Worm (Caenorhabditis elegans) whole organism, young adult: ENCODE results near the gene plc-2.
"Not testable (repeated sequence)": the region's sequence is repeated elsewhere in the genome, so short reads cannot be mapped to it uniquely, and the experiment has no call there.

ENCODE experiments used
- attf-5 ChIP-seq: fragments of 200-800 bp; sonication (Bioruptor generic); optimal IDR thresholded peaks from 2 replicates; lab custom pipeline; 2018; ENCODE audit warnings: mild to moderate bottlenecking, missing genetic modification characterization, missing compliant biosample characterization
- ceh-58 ChIP-seq: fragments of 200-800 bp; sonication (Bioruptor generic); IDR thresholded peaks from 2 replicates; pipeline ENCODE4 v1.3.6; 2022; ENCODE audit warnings: missing genetic modification characterization, missing compliant biosample characterization
- ceh-79 ChIP-seq: sonication (generic microtip); optimal IDR thresholded peaks from 2 replicates; lab custom pipeline; 2017; ENCODE audit warnings: mild to moderate bottlenecking, missing genetic modification characterization, missing compliant biosample characterization
- lin-40 ChIP-seq: sonication (generic microtip); optimal IDR thresholded peaks from 2 replicates; lab custom pipeline; 2016; ENCODE audit warnings: missing genetic modification characterization, mild to moderate bottlenecking, missing compliant biosample characterization, missing genotype, missing genetic modification reagents
- nhr-90 ChIP-seq: sonication (generic microtip); optimal IDR thresholded peaks from 2 replicates; lab custom pipeline; 2016; ENCODE audit warnings: missing genotype, mild to moderate bottlenecking, missing genetic modification characterization, missing compliant biosample characterization
- repo-1 ChIP-seq: sonication (generic microtip); optimal IDR thresholded peaks from 2 replicates; lab custom pipeline; 2017; ENCODE audit warnings: mild to moderate bottlenecking, missing genetic modification characterization, missing compliant biosample characterization
- sea-2 ChIP-seq: fragments of 200-800 bp; sonication (Bioruptor generic); IDR thresholded peaks from 2 replicates; pipeline ENCODE4 v1.3.6; 2022; ENCODE audit warnings: missing genetic modification characterization, missing compliant biosample characterization
- snpc-3.4 ChIP-seq: sonication (generic microtip); optimal IDR thresholded peaks from 2 replicates; lab custom pipeline; 2017; ENCODE audit warnings: missing genetic modification characterization, mild to moderate bottlenecking, missing compliant biosample characterization, antibody characterized with exemption, moderate library complexity, missing genotype, missing genetic modification reagents
- snpc-4 ChIP-seq, 5 experiments: fragments of 150-350 bp in 1 of 5; sonication (generic microtip) in 4 of 5; optimal IDR thresholded peaks; 2 replicates each; lab custom pipeline; 2014 to 2018; ENCODE audit warnings: missing genetic modification characterization in 5 of 5, missing biosample characterization in 3 of 5, antibody characterized with exemption in 2 of 5, mild to moderate bottlenecking in 2 of 5, missing compliant biosample characterization in 2 of 5, missing genotype in 2 of 5, moderate library complexity in 2 of 5, missing genetic modification reagents in 1 of 5
- unc-130 ChIP-seq: sonication (generic microtip); optimal IDR thresholded peaks from 2 replicates; lab custom pipeline; 2016; ENCODE audit warnings: missing genetic modification reagents, missing genetic modification characterization, missing compliant biosample characterization
- unc-62 ChIP-seq: fragments of 150-350 bp; optimal IDR thresholded peaks from 2 replicates; lab custom pipeline; 2014; ENCODE audit warnings: missing biosample characterization, missing genetic modification reagents, missing genetic modification characterization

DNA sequence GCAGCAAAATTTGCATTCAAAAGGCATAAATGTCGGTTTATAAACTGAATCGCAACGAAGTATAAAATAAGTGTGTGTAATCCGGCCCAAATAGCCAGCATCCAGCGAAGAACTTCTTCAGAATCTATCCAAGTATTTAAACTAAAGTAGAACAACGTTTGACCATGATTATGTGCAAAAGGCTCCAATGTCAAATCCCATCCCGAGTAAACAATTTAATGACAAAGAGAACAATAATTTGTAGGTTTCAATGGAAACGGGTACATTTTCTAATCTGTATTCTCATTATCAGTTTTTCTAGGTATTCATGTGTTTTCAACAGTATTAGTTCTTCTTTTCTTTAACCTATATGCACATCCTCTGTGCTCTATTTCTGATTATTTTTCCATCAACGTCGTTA lies 15.3 kb downstream of the plc-2 start, which contains the start of gene C41G6.12:
- TF ChIP-seq snpc-3.4; nhr-90; ceh-58 (GFP tag; lab: Robert Waterston, UW); unc-62 (GFP tag; lab: Kevin White, UChicago); sea-2 (GFP tag; lab: Robert Waterston, UW); snpc-4 (GFP tag; optimal IDR thresholded peaks at IDR 0.05; lab: Kevin White, UChicago); snpc-4 (tag; optimal IDR thresholded peaks at IDR 0.05; lab: Kevin White, UChicago); repo-1; ceh-79 (tag; lab: Kevin White, UChicago); attf-5; lin-40; unc-130 (GFP tag; lab: Kevin White, UChicago): not testable (repeated sequence)
